Worm (Caenorhabditis elegans) whole organism, L4 larva: ENCODE data around the gene C33F10.14.

Experiments
- R02D3.7 ChIP-seq: fragments of 150-350 bp; sonication (generic microtip); optimal IDR thresholded peaks from 3 replicates; lab custom pipeline; 2014; ENCODE audit warnings: missing biosample characterization, missing genetic modification characterization
- T26A8.4 ChIP-seq: fragments of 200-800 bp; sonication (Bioruptor generic); IDR thresholded peaks from 2 replicates; pipeline ENCODE4 v1.3.6; 2022; ENCODE audit warnings: missing genetic modification characterization, missing compliant biosample characterization
- aly-2 ChIP-seq: sonication (generic microtip); optimal IDR thresholded peaks from 2 replicates; lab custom pipeline; 2018; ENCODE audit warnings: missing biosample characterization, missing genetic modification characterization
- ceh-20 ChIP-seq: fragments of 200-800 bp; sonication (Bioruptor generic); IDR thresholded peaks from 2 replicates; pipeline ENCODE4 v1.3.6; 2022; ENCODE audit warnings: missing genetic modification reagents, missing genetic modification characterization, missing compliant biosample characterization
- ceh-44 ChIP-seq: fragments of 200-800 bp; sonication (Bioruptor generic); IDR thresholded peaks from 2 replicates; pipeline ENCODE4 v1.3.6; 2022; ENCODE audit warnings: missing genetic modification reagents, missing genetic modification characterization, missing compliant biosample characterization
- ceh-62 ChIP-seq: sonication (generic microtip); optimal IDR thresholded peaks from 2 replicates; lab custom pipeline; 2017; ENCODE audit warnings: missing biosample characterization, missing genetic modification characterization
- ces-1 ChIP-seq: fragments of 150-350 bp; sonication (generic microtip); optimal IDR thresholded peaks from 4 replicates; lab custom pipeline; 2014; ENCODE audit warnings: missing biosample characterization, missing genetic modification reagents, missing genetic modification characterization
- ctbp-1 ChIP-seq: fragments of 200-800 bp; sonication (Bioruptor generic); IDR thresholded peaks from 2 replicates; pipeline ENCODE4 v1.3.6; 2022; ENCODE audit warnings: missing genetic modification reagents, missing genetic modification characterization, missing compliant biosample characterization
- daf-16 ChIP-seq, 3 experiments: sonication (generic microtip); optimal IDR thresholded peaks; 2 replicates each; lab custom pipeline; 2016 to 2017; ENCODE audit warnings: missing genetic modification characterization in 3 of 3, missing genetic modification reagents in 3 of 3, mild to moderate bottlenecking in 2 of 3, missing compliant biosample characterization in 2 of 3, missing biosample characterization in 1 of 3, moderate library complexity in 1 of 3
- dmd-9 ChIP-seq: fragments of 200-800 bp; sonication (Bioruptor generic); IDR thresholded peaks from 2 replicates; pipeline ENCODE4 v1.3.6; 2022; ENCODE audit warnings: missing genetic modification reagents, missing genetic modification characterization, missing compliant biosample characterization
- dve-1 ChIP-seq: sonication (generic microtip); optimal IDR thresholded peaks from 2 replicates; lab custom pipeline; 2017; ENCODE audit warnings: antibody characterized with exemption, mild to moderate bottlenecking, missing genetic modification characterization, missing compliant biosample characterization; ENCODE audit not compliant: insufficient read depth
- egl-43 ChIP-seq: fragments of 200-800 bp; sonication (Bioruptor generic); IDR thresholded peaks from 2 replicates; pipeline ENCODE4 v1.3.6; 2022; ENCODE audit warnings: missing genetic modification reagents, missing genetic modification characterization, missing compliant biosample characterization
- fkh-10 ChIP-seq: fragments of 150-350 bp; optimal IDR thresholded peaks from 2 replicates; lab custom pipeline; 2014; ENCODE audit warnings: missing biosample characterization, missing genetic modification reagents, missing genetic modification characterization
- fos-1 ChIP-seq: fragments of 150-350 bp; optimal IDR thresholded peaks from 2 replicates; lab custom pipeline; 2014; ENCODE audit warnings: missing biosample characterization, missing genetic modification characterization
- hif-1 ChIP-seq, 2 experiments: sonication (generic microtip); optimal IDR thresholded peaks; 2 replicates each; lab custom pipeline; 2016 to 2017; ENCODE audit warnings: missing compliant biosample characterization in 2 of 2, missing genetic modification characterization in 2 of 2, missing genetic modification reagents in 2 of 2, missing genotype in 2 of 2, mild to moderate bottlenecking in 1 of 2
- hlh-11 ChIP-seq: fragments of 200-800 bp; sonication (Bioruptor generic); optimal IDR thresholded peaks from 2 replicates; lab custom pipeline; 2018; ENCODE audit warnings: mild to moderate bottlenecking, missing genetic modification characterization, missing compliant biosample characterization
- hmg-1.1 ChIP-seq: fragments of 200-800 bp; sonication (Bioruptor generic); IDR thresholded peaks from 2 replicates; pipeline ENCODE4 v1.3.6; 2022; ENCODE audit warnings: missing genetic modification reagents, missing genetic modification characterization, missing compliant biosample characterization
- lim-7 ChIP-seq: fragments of 200-800 bp; sonication (Bioruptor generic); IDR thresholded peaks from 2 replicates; pipeline ENCODE4 v1.3.6; 2022; ENCODE audit warnings: missing genetic modification characterization, missing compliant biosample characterization
- lin-1 ChIP-seq: fragments of 200-800 bp; sonication (Bioruptor generic); IDR thresholded peaks from 2 replicates; pipeline ENCODE4 v1.3.6; 2022; ENCODE audit warnings: missing genetic modification reagents, missing genetic modification characterization, missing compliant biosample characterization
- lsy-2 ChIP-seq, 2 experiments: fragments of 150-350 bp in 1 of 2; sonication (generic microtip) in 1 of 2; optimal IDR thresholded peaks; 2 replicates each; lab custom pipeline; 2014 to 2017; ENCODE audit warnings: missing biosample characterization in 2 of 2, missing genetic modification characterization in 2 of 2
- madf-9 ChIP-seq: fragments of 200-800 bp; sonication (Bioruptor generic); conservative IDR thresholded peaks from 2 replicates; pipeline ENCODE4 v1.3.6; 2022; ENCODE audit warnings: missing genetic modification reagents, missing genetic modification characterization, missing compliant biosample characterization
- mxl-2 ChIP-seq: fragments of 200-800 bp; sonication (Bioruptor generic); conservative IDR thresholded peaks from 2 replicates; pipeline ENCODE4 v1.3.6; 2022; ENCODE audit warnings: missing genetic modification reagents, missing genetic modification characterization, missing compliant biosample characterization
- nhr-11 ChIP-seq: fragments of 150-350 bp; optimal IDR thresholded peaks from 2 replicates; lab custom pipeline; 2014; ENCODE audit warnings: missing biosample characterization, missing genetic modification characterization
- nhr-111 ChIP-seq: fragments of 200-800 bp; sonication (Bioruptor generic); optimal IDR thresholded peaks from 2 replicates; lab custom pipeline; 2018; ENCODE audit warnings: mild to moderate bottlenecking, missing genetic modification characterization, missing compliant biosample characterization
- nhr-237 ChIP-seq: sonication (generic microtip); optimal IDR thresholded peaks from 2 replicates; lab custom pipeline; 2017; ENCODE audit warnings: missing biosample characterization, missing genetic modification characterization
- nhr-28 ChIP-seq: fragments of 150-350 bp; optimal IDR thresholded peaks from 2 replicates; lab custom pipeline; 2014; ENCODE audit warnings: missing biosample characterization, missing genetic modification characterization
- nhr-41 ChIP-seq: fragments of 200-800 bp; sonication (Bioruptor generic); IDR thresholded peaks from 2 replicates; pipeline ENCODE4 v1.3.6; 2022; ENCODE audit warnings: missing genetic modification reagents, missing genetic modification characterization, missing compliant biosample characterization
- nhr-6 ChIP-seq: fragments of 150-350 bp; optimal IDR thresholded peaks from 2 replicates; lab custom pipeline; 2014; ENCODE audit warnings: missing biosample characterization, missing genetic modification characterization
- pha-4 ChIP-seq, 2 experiments: fragments of 150-350 bp in 1 of 2; fragments of 200-800 bp in 1 of 2; sonication (Bioruptor generic) in 1 of 2; IDR thresholded peaks in 1 of 2; optimal IDR thresholded peaks in 1 of 2; 2 replicates each; pipeline versions ENCODE4 v1.3.6 to Lab custom; 2014 to 2022; ENCODE audit warnings: missing genetic modification characterization in 2 of 2, missing genetic modification reagents in 2 of 2, missing biosample characterization in 1 of 2, missing compliant biosample characterization in 1 of 2
- pqm-1 ChIP-seq: sonication (generic microtip); optimal IDR thresholded peaks from 2 replicates; lab custom pipeline; 2017; ENCODE audit warnings: missing biosample characterization, missing genetic modification characterization
- spr-1 ChIP-seq: sonication (generic microtip); optimal IDR thresholded peaks from 2 replicates; lab custom pipeline; 2016; ENCODE audit warnings: mild to moderate bottlenecking, missing genetic modification characterization, missing compliant biosample characterization
- spr-3 ChIP-seq: fragments of 200-800 bp; sonication (Bioruptor generic); optimal IDR thresholded peaks from 2 replicates; lab custom pipeline; 2018; ENCODE audit warnings: mild to moderate bottlenecking, missing genetic modification characterization, missing compliant biosample characterization
- unc-62 ChIP-seq, 3 experiments: fragments of 150-350 bp in 1 of 3; sonication (generic microtip); optimal IDR thresholded peaks in 2 of 3; peaks in 1 of 3; 1 replicate in 1 of 3; 2 replicates in 2 of 3; lab custom pipeline; 2014 to 2017; ENCODE audit warnings: missing biosample characterization in 3 of 3, missing genetic modification characterization in 3 of 3, missing genetic modification reagents in 3 of 3, missing genotype in 1 of 3
- vab-7 ChIP-seq: fragments of 200-800 bp; sonication (Bioruptor generic); IDR thresholded peaks from 2 replicates; pipeline ENCODE4 v1.3.6; 2022; ENCODE audit warnings: missing genetic modification reagents, missing genetic modification characterization, missing compliant biosample characterization
- zfp-2 ChIP-seq: sonication (generic microtip); optimal IDR thresholded peaks from 2 replicates; lab custom pipeline; 2016; ENCODE audit warnings: mild to moderate bottlenecking, missing genetic modification characterization, missing compliant biosample characterization

The C33F10.14 gene

ce11 chrII:4805799-4806198 is 8.6 kb downstream of the C33F10.14 start:
- TF ChIP-seq fos-1 (tag; lab: Kevin White, UChicago), result no peak
- TF ChIP-seq nhr-11, result peak; percentile 36
- TF ChIP-seq daf-16 (GFP tag; optimal IDR thresholded peaks at IDR 0.05; lab: Kevin White, UChicago), result peak in 1 of 2 experiments; percentile 58
- no peak for TF ChIP-seq daf-16 (tag; optimal IDR thresholded peaks at IDR 0.05; lab: Kevin White, UChicago)

ce11 chrII:4806261-4806660 is 9.1 kb downstream of the C33F10.14 start:
- no peak for TF ChIP-seq ces-1 (GFP tag; lab: Kevin White, UChicago)
- peak in 1 of 2 experiments; percentile 16 for TF ChIP-seq lsy-2 (tag; optimal IDR thresholded peaks at IDR 0.05; lab: Kevin White, UChicago)
- no peak for TF ChIP-seq aly-2 (tag; lab: Kevin White, UChicago)
- no peak for TF ChIP-seq hif-1 (tag; optimal IDR thresholded peaks at IDR 0.05; lab: Kevin White, UChicago)
- TF ChIP-seq unc-62 (GFP tag; optimal IDR thresholded peaks at IDR 0.05 in 1 of 2; lab: Kevin White, UChicago), result peak in 1 of 2 experiments; percentile 81
- TF ChIP-seq unc-62 (tag; optimal IDR thresholded peaks at IDR 0.05; lab: Kevin White, UChicago), result no peak
- no peak for TF ChIP-seq mxl-2
- peak; percentile 35; the same call in 1 of the 2 replicates for TF ChIP-seq ceh-20 (GFP tag; lab: Robert Waterston, UW)
- TF ChIP-seq, all 104 proteins: peak for 3

ce11 chrII:4806726-4807125 is 9.6 kb downstream of the C33F10.14 start:
- TF ChIP-seq ceh-62 (tag; lab: Kevin White, UChicago) (no peak), daf-16 (GFP tag; optimal IDR thresholded peaks at IDR 0.05; lab: Kevin White, UChicago) (peak in 1 of 2 experiments; percentile 18), daf-16 (tag; optimal IDR thresholded peaks at IDR 0.05; lab: Kevin White, UChicago) (no peak), nhr-28 (tag; lab: Kevin White, UChicago) (no peak), T26A8.4 (GFP tag; lab: Robert Waterston, UW) (no peak), ces-1 (GFP tag; lab: Kevin White, UChicago) (no peak), dve-1 (tag; lab: Kevin White, UChicago) (no peak)

ce11 chrII:4811986-4812385 is 14.8 kb downstream of the C33F10.14 start, which contains the start of gene rig-6:
rig-6 (minus strand) TSS chrII:4812086.
- no peak for TF ChIP-seq pha-4 (GFP tag; IDR thresholded peaks at IDR 0.05; lab: Robert Waterston, UW)
- no peak for TF ChIP-seq pha-4 (tag; optimal IDR thresholded peaks at IDR 0.05; lab: Kevin White, UChicago)
- TF ChIP-seq vab-7 (GFP tag; lab: Robert Waterston, UW), result no peak
- TF ChIP-seq dmd-9, result no peak
- no peak for TF ChIP-seq nhr-41
- TF ChIP-seq spr-1 (tag; lab: Kevin White, UChicago), result no peak
- TF ChIP-seq pqm-1 (tag; lab: Kevin White, UChicago), result no peak
- no peak for TF ChIP-seq ceh-44
- no peak for TF ChIP-seq hlh-11 (tag; lab: Kevin White, UChicago)
- no peak for TF ChIP-seq lsy-2 (tag; optimal IDR thresholded peaks at IDR 0.05; lab: Kevin White, UChicago)
- TF ChIP-seq zfp-2 (tag; lab: Kevin White, UChicago), result no peak
- no peak for TF ChIP-seq fkh-10
- TF ChIP-seq daf-16 (GFP tag; optimal IDR thresholded peaks at IDR 0.05; lab: Kevin White, UChicago), result no peak
- TF ChIP-seq daf-16 (tag; optimal IDR thresholded peaks at IDR 0.05; lab: Kevin White, UChicago), result no peak

ce11 chrII:4815356-4815755 is 18.2 kb downstream of the C33F10.14 start:
- TF ChIP-seq ceh-20 (GFP tag; lab: Robert Waterston, UW) (no peak), lin-1 (GFP tag; lab: Robert Waterston, UW) (no peak), madf-9 (GFP tag; lab: Robert Waterston, UW) (no peak), nhr-111 (GFP tag; lab: Kevin White, UChicago) (no peak), hmg-1.1 (GFP tag; lab: Robert Waterston, UW) (no peak), R02D3.7 (no peak), hif-1 (tag; optimal IDR thresholded peaks at IDR 0.05; lab: Kevin White, UChicago) (no peak), lim-7 (GFP tag; lab: Robert Waterston, UW) (no peak), spr-3 (no peak), egl-43 (GFP tag; lab: Robert Waterston, UW) (no peak), ces-1 (GFP tag; lab: Kevin White, UChicago) (no peak), nhr-237 (no peak), ctbp-1 (GFP tag; lab: Robert Waterston, UW) (no peak), nhr-6 (tag; lab: Kevin White, UChicago) (no peak), T26A8.4 (GFP tag; lab: Robert Waterston, UW) (no peak), aly-2 (tag; lab: Kevin White, UChicago) (no peak)
